Fruit fly (Drosophila melanogaster): ENCODE measurements around the gene Gr22f.

Gene Gr22f

dm6 chr2L:1737057-1737581, 19.1 kb downstream of the Gr22f start:
- TF ChIP-seq Sin3A (optimal IDR thresholded peaks at IDR 0.05) (no peak), psq (optimal IDR thresholded peaks at IDR 0.05) (no peak), ttk (optimal IDR thresholded peaks at IDR 0.05) (no peak), h (optimal IDR thresholded peaks at IDR 0.05) (no peak), Myc (optimal IDR thresholded peaks at IDR 0.05) (no peak), insv (optimal IDR thresholded peaks at IDR 0.05) (no peak)

dm6 chr2L:1735133-1735532, 21.1 kb downstream of the Gr22f start:
- no peak for TF ChIP-seq ttk (optimal IDR thresholded peaks at IDR 0.05)
- no peak for TF ChIP-seq Myc (optimal IDR thresholded peaks at IDR 0.05)
- TF ChIP-seq insv (optimal IDR thresholded peaks at IDR 0.05): no peak
- no peak for TF ChIP-seq Sin3A (optimal IDR thresholded peaks at IDR 0.05)
- TF ChIP-seq h (optimal IDR thresholded peaks at IDR 0.05): no peak
- TF ChIP-seq psq (optimal IDR thresholded peaks at IDR 0.05): no peak

dm6 chr2L:1733155-1733813, 23.0 kb downstream of the Gr22f start:
- no peak for TF ChIP-seq Sin3A (optimal IDR thresholded peaks at IDR 0.05)
- TF ChIP-seq psq (optimal IDR thresholded peaks at IDR 0.05): no peak
- TF ChIP-seq ttk (optimal IDR thresholded peaks at IDR 0.05): no peak
- TF ChIP-seq h (optimal IDR thresholded peaks at IDR 0.05): no peak
- no peak for TF ChIP-seq Myc (optimal IDR thresholded peaks at IDR 0.05)
- TF ChIP-seq insv (optimal IDR thresholded peaks at IDR 0.05): no peak

dm6 chr2L:1732189-1732588, 24.1 kb downstream of the Gr22f start, which contains the start of the genes CG17652 and CG17646:
Gene CG17652 (minus strand): TSS chr2L:1732356.
Gene CG17646 (plus strand): TSS chr2L:1732524.
- TF ChIP-seq psq (optimal IDR thresholded peaks at IDR 0.05): no peak
- TF ChIP-seq ttk (optimal IDR thresholded peaks at IDR 0.05): no peak
- no peak for TF ChIP-seq h (optimal IDR thresholded peaks at IDR 0.05)
- no peak for TF ChIP-seq Myc (optimal IDR thresholded peaks at IDR 0.05)
- TF ChIP-seq insv (optimal IDR thresholded peaks at IDR 0.05): no peak
- no peak for TF ChIP-seq Sin3A (optimal IDR thresholded peaks at IDR 0.05)

- TF ChIP-seq h (optimal IDR thresholded peaks at IDR 0.05) (no peak), insv (optimal IDR thresholded peaks at IDR 0.05) (no peak), ttk (optimal IDR thresholded peaks at IDR 0.05) (no peak), Sin3A (optimal IDR thresholded peaks at IDR 0.05) (no peak), psq (optimal IDR thresholded peaks at IDR 0.05) (no peak), Myc (optimal IDR thresholded peaks at IDR 0.05) (no peak)
These were observed 25.3 kb downstream of the Gr22f start for dm6 chr2L:1730914-1731313.

dm6 chr2L:1729607-1730011, 26.6 kb downstream of the Gr22f start, which contains the start of the genes Eno and CG31937:
Gene Eno (minus strand): TSS chr2L:1729636.
Gene CG31937 (plus strand): TSS chr2L:1729887.
- no peak for TF ChIP-seq h (optimal IDR thresholded peaks at IDR 0.05)
- no peak for TF ChIP-seq Sin3A (optimal IDR thresholded peaks at IDR 0.05)
- no peak for TF ChIP-seq ttk (optimal IDR thresholded peaks at IDR 0.05)
- no peak for TF ChIP-seq Myc (optimal IDR thresholded peaks at IDR 0.05)
- no peak for TF ChIP-seq psq (optimal IDR thresholded peaks at IDR 0.05)
- no peak for TF ChIP-seq insv (optimal IDR thresholded peaks at IDR 0.05)

dm6 chr2L:1728620-1728944, 27.7 kb downstream of the Gr22f start, which contains the start of gene Rrp40:
Gene Rrp40 (plus strand): TSS chr2L:1728732.
- TF ChIP-seq h (optimal IDR thresholded peaks at IDR 0.05) (no peak), Myc (optimal IDR thresholded peaks at IDR 0.05) (no peak), ttk (optimal IDR thresholded peaks at IDR 0.05) (no peak), insv (optimal IDR thresholded peaks at IDR 0.05) (no peak)

- TF ChIP-seq Sin3A (optimal IDR thresholded peaks at IDR 0.05) (no peak), h (optimal IDR thresholded peaks at IDR 0.05) (no peak), insv (optimal IDR thresholded peaks at IDR 0.05) (no peak), psq (optimal IDR thresholded peaks at IDR 0.05) (no peak), ttk (optimal IDR thresholded peaks at IDR 0.05) (no peak), Myc (optimal IDR thresholded peaks at IDR 0.05) (no peak)
These were observed 28.2 kb downstream of the Gr22f start for dm6 chr2L:1727826-1728619.

- TF ChIP-seq ttk (optimal IDR thresholded peaks at IDR 0.05): no peak
These were observed 29.0 kb downstream of the Gr22f start for dm6 chr2L:1727162-1727825.

- TF ChIP-seq h (optimal IDR thresholded peaks at IDR 0.05) (no peak), psq (optimal IDR thresholded peaks at IDR 0.05) (no peak), ttk (optimal IDR thresholded peaks at IDR 0.05) (no peak), Myc (optimal IDR thresholded peaks at IDR 0.05) (no peak), insv (optimal IDR thresholded peaks at IDR 0.05) (no peak), Sin3A (optimal IDR thresholded peaks at IDR 0.05) (no peak)
These were observed 31.7 kb downstream of the Gr22f start for dm6 chr2L:1724592-1724940.

- TF ChIP-seq Myc (optimal IDR thresholded peaks at IDR 0.05): no peak
- no peak for TF ChIP-seq h (optimal IDR thresholded peaks at IDR 0.05)
- no peak for TF ChIP-seq Sin3A (optimal IDR thresholded peaks at IDR 0.05)
- no peak for TF ChIP-seq ttk (optimal IDR thresholded peaks at IDR 0.05)
- no peak for TF ChIP-seq insv (optimal IDR thresholded peaks at IDR 0.05)
- no peak for TF ChIP-seq psq (optimal IDR thresholded peaks at IDR 0.05)
These were observed 32.2 kb downstream of the Gr22f start, which contains the start of gene Rim2 for dm6 chr2L:1723937-1724591. Gene Rim2 (minus strand): TSS chr2L:1724388.

Data from Kc167 (cell line).